Worm (Caenorhabditis elegans) whole organism, young adult: ENCODE data around the gene hmg-4.

ENCODE experiments used
- B0019.2 ChIP-seq: fragments of 200-800 bp; sonication (Bioruptor generic); conservative IDR thresholded peaks from 2 replicates; pipeline ENCODE4 v1.3.6; 2022; ENCODE audit warnings: missing genetic modification reagents, missing genetic modification characterization, missing compliant biosample characterization
- D2030.7 ChIP-seq: fragments of 200-800 bp; sonication (Bioruptor generic); IDR thresholded peaks from 2 replicates; pipeline ENCODE4 v1.3.6; 2022; ENCODE audit warnings: missing genetic modification reagents, missing genetic modification characterization, missing compliant biosample characterization
- F10E7.11 ChIP-seq: sonication (generic microtip); optimal IDR thresholded peaks from 2 replicates; lab custom pipeline; 2017; ENCODE audit warnings: mild to moderate bottlenecking, missing genetic modification characterization, moderate library complexity, missing compliant biosample characterization
- F22D6.2 ChIP-seq: sonication (generic microtip); optimal IDR thresholded peaks from 2 replicates; lab custom pipeline; 2016; ENCODE audit warnings: mild to moderate bottlenecking, missing genetic modification characterization, missing compliant biosample characterization
- F23B12.7 ChIP-seq: sonication (generic microtip); optimal IDR thresholded peaks from 2 replicates; lab custom pipeline; 2017; ENCODE audit warnings: missing genetic modification characterization, mild to moderate bottlenecking, missing compliant biosample characterization, antibody characterized with exemption, moderate library complexity; ENCODE audit not compliant: insufficient read depth
- F33H1.4 ChIP-seq: fragments of 200-800 bp; sonication (Bioruptor generic); IDR thresholded peaks from 2 replicates; pipeline ENCODE4 v1.3.6; 2022; ENCODE audit warnings: missing genetic modification reagents, missing genetic modification characterization, missing compliant biosample characterization
- F57A8.1 ChIP-seq: fragments of 200-800 bp; sonication (Bioruptor generic); optimal IDR thresholded peaks from 2 replicates; lab custom pipeline; 2018; ENCODE audit warnings: mild to moderate bottlenecking, missing genetic modification characterization, moderate library complexity, missing compliant biosample characterization
- T26A5.8 ChIP-seq: sonication (generic microtip); optimal IDR thresholded peaks from 2 replicates; lab custom pipeline; 2016; ENCODE audit warnings: missing genetic modification characterization, missing compliant biosample characterization
- Y53F4B.3 ChIP-seq: fragments of 200-800 bp; sonication (Bioruptor generic); IDR thresholded peaks from 2 replicates; pipeline ENCODE4 v1.3.6; 2022; ENCODE audit warnings: missing genetic modification reagents, missing genetic modification characterization, missing compliant biosample characterization
- Y56A3A.18 ChIP-seq: fragments of 200-800 bp; sonication (Bioruptor generic); IDR thresholded peaks from 2 replicates; pipeline ENCODE4 v1.3.6; 2022; ENCODE audit warnings: missing genetic modification reagents, missing genetic modification characterization, missing compliant biosample characterization
- Y67H2A.10 ChIP-seq: fragments of 200-800 bp; sonication (Bioruptor generic); conservative IDR thresholded peaks from 2 replicates; pipeline ENCODE4 v1.3.6; 2022; ENCODE audit warnings: missing genetic modification reagents, missing genetic modification characterization, missing compliant biosample characterization
- aptf-3 ChIP-seq: fragments of 200-800 bp; sonication (Bioruptor generic); IDR thresholded peaks from 2 replicates; pipeline ENCODE4 v1.3.6; 2022; ENCODE audit warnings: missing genetic modification characterization, missing compliant biosample characterization
- atf-7 ChIP-seq: sonication (generic microtip); optimal IDR thresholded peaks from 2 replicates; lab custom pipeline; 2017; ENCODE audit warnings: mild to moderate bottlenecking, missing genetic modification characterization, missing compliant biosample characterization
- attf-6 ChIP-seq: fragments of 200-800 bp; sonication (Bioruptor generic); IDR thresholded peaks from 2 replicates; pipeline ENCODE4 v1.3.6; 2022; ENCODE audit warnings: missing genetic modification reagents, missing genetic modification characterization, missing compliant biosample characterization
- bed-1 ChIP-seq: fragments of 200-800 bp; sonication (Bioruptor generic); IDR thresholded peaks from 2 replicates; pipeline ENCODE4 v1.3.6; 2022; ENCODE audit warnings: missing genetic modification reagents, missing genetic modification characterization, missing compliant biosample characterization
- bed-2 ChIP-seq: fragments of 200-800 bp; sonication (Bioruptor generic); IDR thresholded peaks from 2 replicates; pipeline ENCODE4 v1.3.6; 2022; ENCODE audit warnings: missing genetic modification reagents, missing genetic modification characterization, missing compliant biosample characterization
- ceh-40 ChIP-seq: fragments of 200-800 bp; sonication (Bioruptor generic); IDR thresholded peaks from 2 replicates; pipeline ENCODE4 v1.3.6; 2022; ENCODE audit warnings: missing genetic modification characterization, missing compliant biosample characterization
- ceh-58 ChIP-seq: fragments of 200-800 bp; sonication (Bioruptor generic); IDR thresholded peaks from 2 replicates; pipeline ENCODE4 v1.3.6; 2022; ENCODE audit warnings: missing genetic modification characterization, missing compliant biosample characterization
- dpl-1 ChIP-seq: fragments of 150-350 bp; optimal IDR thresholded peaks from 2 replicates; lab custom pipeline; 2014; ENCODE audit warnings: missing biosample characterization, missing genetic modification reagents, missing genetic modification characterization
- efl-1 ChIP-seq: fragments of 150-350 bp; optimal IDR thresholded peaks from 2 replicates; lab custom pipeline; 2014; ENCODE audit warnings: missing biosample characterization, missing genetic modification reagents, missing genetic modification characterization
- egrh-3 ChIP-seq: fragments of 200-800 bp; sonication (Bioruptor generic); IDR thresholded peaks from 2 replicates; pipeline ENCODE4 v1.3.6; 2022; ENCODE audit warnings: missing genetic modification reagents, missing genetic modification characterization, missing compliant biosample characterization
- ekl-4 ChIP-seq: fragments of 200-800 bp; sonication (Bioruptor generic); IDR thresholded peaks from 2 replicates; pipeline ENCODE4 v1.3.6; 2022; ENCODE audit warnings: missing genetic modification reagents, missing genetic modification characterization, missing compliant biosample characterization
- fkh-3 ChIP-seq: sonication (generic microtip); optimal IDR thresholded peaks from 2 replicates; lab custom pipeline; 2016; ENCODE audit warnings: mild to moderate bottlenecking, missing genetic modification characterization, missing compliant biosample characterization
- gei-17 ChIP-seq: fragments of 200-800 bp; sonication (Bioruptor generic); optimal IDR thresholded peaks from 2 replicates; lab custom pipeline; 2018; ENCODE audit warnings: mild to moderate bottlenecking, missing genetic modification characterization, missing compliant biosample characterization
- him-1 ChIP-seq: sonication (generic microtip); optimal IDR thresholded peaks from 2 replicates; lab custom pipeline; 2016; ENCODE audit warnings: missing genotype, missing genetic modification reagents, missing genetic modification characterization, missing compliant biosample characterization
- hmg-1.2 ChIP-seq: fragments of 200-800 bp; sonication (Bioruptor generic); IDR thresholded peaks from 2 replicates; pipeline ENCODE4 v1.3.6; 2022; ENCODE audit warnings: missing genetic modification reagents, missing genetic modification characterization, missing compliant biosample characterization
- lag-1 ChIP-seq: fragments of 200-800 bp; sonication (Bioruptor generic); IDR thresholded peaks from 2 replicates; pipeline ENCODE4 v1.3.6; 2022; ENCODE audit warnings: missing genetic modification reagents, missing genetic modification characterization, missing compliant biosample characterization
- let-607 ChIP-seq, 2 experiments: fragments of 200-800 bp in 1 of 2; sonication (Bioruptor generic) in 1 of 2; sonication (generic microtip) in 1 of 2; optimal IDR thresholded peaks; 2 replicates each; lab custom pipeline; 2016 to 2018; ENCODE audit warnings: mild to moderate bottlenecking in 2 of 2, missing compliant biosample characterization in 2 of 2, missing genetic modification characterization in 2 of 2, moderate library complexity in 2 of 2, missing genotype in 1 of 2
- lin-35 ChIP-seq, 3 experiments: fragments of 150-350 bp in 2 of 3; sonication (generic microtip) in 1 of 3; optimal IDR thresholded peaks; 2 replicates each; lab custom pipeline; 2014 to 2018; ENCODE audit warnings: missing biosample characterization in 3 of 3, missing genetic modification characterization in 3 of 3, missing genetic modification reagents in 3 of 3
- lir-1 ChIP-seq: fragments of 200-800 bp; sonication (Bioruptor generic); conservative IDR thresholded peaks from 2 replicates; pipeline ENCODE4 v1.3.6; 2022; ENCODE audit warnings: missing genetic modification reagents, missing genetic modification characterization, missing compliant biosample characterization
- lsl-1 ChIP-seq: fragments of 200-800 bp; sonication (Bioruptor generic); optimal IDR thresholded peaks from 2 replicates; lab custom pipeline; 2018; ENCODE audit warnings: mild to moderate bottlenecking, missing genetic modification characterization, moderate library complexity, missing compliant biosample characterization
- madf-10 ChIP-seq: sonication (generic microtip); optimal IDR thresholded peaks from 2 replicates; lab custom pipeline; 2016; ENCODE audit warnings: mild to moderate bottlenecking, missing genetic modification characterization, missing compliant biosample characterization
- madf-8 ChIP-seq: fragments of 200-800 bp; sonication (Bioruptor generic); conservative IDR thresholded peaks from 2 replicates; pipeline ENCODE4 v1.3.6; 2022; ENCODE audit warnings: missing genetic modification reagents, missing genetic modification characterization, missing compliant biosample characterization
- mxl-1 ChIP-seq: sonication (generic microtip); optimal IDR thresholded peaks from 2 replicates; lab custom pipeline; 2016; ENCODE audit warnings: missing genetic modification characterization, missing compliant biosample characterization
- nfya-1 ChIP-seq: sonication (generic microtip); optimal IDR thresholded peaks from 2 replicates; lab custom pipeline; 2017; ENCODE audit warnings: antibody characterized with exemption, missing compliant biosample characterization, missing genetic modification characterization, borderline replicate concordance; ENCODE audit not compliant: insufficient read depth
- pbrm-1 ChIP-seq: fragments of 200-800 bp; sonication (Bioruptor generic); IDR thresholded peaks from 2 replicates; pipeline ENCODE4 v1.3.6; 2022; ENCODE audit warnings: missing genetic modification reagents, missing genetic modification characterization, missing compliant biosample characterization
- rec-8 ChIP-seq, 2 experiments: sonication (generic microtip); optimal IDR thresholded peaks; 2 replicates each; lab custom pipeline; 2016; ENCODE audit warnings: mild to moderate bottlenecking in 2 of 2, missing genetic modification characterization in 2 of 2, missing genetic modification reagents in 2 of 2, missing genotype in 2 of 2, missing biosample characterization in 1 of 2, missing compliant biosample characterization in 1 of 2, moderate library complexity in 1 of 2
- tbx-9 ChIP-seq: sonication (generic microtip); optimal IDR thresholded peaks from 2 replicates; lab custom pipeline; 2016; ENCODE audit warnings: borderline replicate concordance, missing genetic modification characterization, inconsistent platforms, missing compliant biosample characterization
- tlf-1 ChIP-seq: fragments of 200-800 bp; sonication (Bioruptor generic); optimal IDR thresholded peaks from 2 replicates; lab custom pipeline; 2018; ENCODE audit warnings: mild to moderate bottlenecking, missing genetic modification characterization, missing compliant biosample characterization
- xnd-1 ChIP-seq: sonication (generic microtip); optimal IDR thresholded peaks from 2 replicates; lab custom pipeline; 2016; ENCODE audit warnings: missing genotype, missing genetic modification reagents, missing genetic modification characterization, missing compliant biosample characterization
- ztf-18 ChIP-seq: sonication (generic microtip); optimal IDR thresholded peaks from 2 replicates; lab custom pipeline; 2016; ENCODE audit warnings: missing genotype, mild to moderate bottlenecking, missing genetic modification characterization, missing compliant biosample characterization
- ztf-28 ChIP-seq: fragments of 200-800 bp; sonication (Bioruptor generic); IDR thresholded peaks from 2 replicates; pipeline ENCODE4 v1.3.6; 2022; ENCODE audit warnings: missing genetic modification reagents, missing genetic modification characterization, missing compliant biosample characterization
- ztf-6 ChIP-seq: fragments of 200-800 bp; sonication (Bioruptor generic); IDR thresholded peaks from 2 replicates; pipeline ENCODE4 v1.3.6; 2022; ENCODE audit warnings: missing genetic modification reagents, missing genetic modification characterization, missing compliant biosample characterization

hmg-4 gene

ce11 chrIII:7399004-7399403, 17.6 kb upstream of the hmg-4 start:
- no peak for TF ChIP-seq nfya-1 (tag; lab: Kevin White, UChicago)

ce11 chrIII:7397196-7397595, 15.8 kb upstream of the hmg-4 start:
- TF ChIP-seq hmg-1.2 (GFP tag; lab: Robert Waterston, UW), result peak; percentile 29; the same call in 1 of the 2 replicates
- no peak for TF ChIP-seq madf-8

ce11 chrIII:7395354-7395753, 14.0 kb upstream of the hmg-4 start, which contains the start of gene lgc-50:
Gene lgc-50 (minus strand): TSS chrIII:7395454.
- TF ChIP-seq ztf-28 (GFP tag; lab: Robert Waterston, UW), result no peak
- TF ChIP-seq bed-1, result no peak
- TF ChIP-seq efl-1 (GFP tag; lab: Kevin White, UChicago), result no peak
- TF ChIP-seq F57A8.1, result no peak
- TF ChIP-seq aptf-3 (GFP tag; lab: Robert Waterston, UW), result no peak
- TF ChIP-seq Y67H2A.10, result no peak

ce11 chrIII:7387359-7387758, 6.0 kb upstream of the hmg-4 start:
- peak in 1 of 2 experiments; percentile 21 for TF ChIP-seq rec-8 (tag; optimal IDR thresholded peaks at IDR 0.05; lab: Kevin White, UChicago)
- no peak for TF ChIP-seq lsl-1 (GFP tag; lab: Kevin White, UChicago)
- TF ChIP-seq xnd-1 (tag; lab: Kevin White, UChicago), result no peak
- no peak for TF ChIP-seq tbx-9 (tag; lab: Kevin White, UChicago)
- TF ChIP-seq F33H1.4 (GFP tag; lab: Robert Waterston, UW), result 0 out of 2 replicates have a peak, but pooled peaks have one; percentile 10
- peak; percentile 33; the same call in 1 of the 2 replicates for TF ChIP-seq ekl-4
- TF ChIP-seq D2030.7 (GFP tag; lab: Robert Waterston, UW), result no peak
- TF ChIP-seq ztf-6 (GFP tag; lab: Robert Waterston, UW), result no peak
- TF ChIP-seq T26A5.8 (tag; lab: Kevin White, UChicago), result no peak
- TF ChIP-seq atf-7, result peak; percentile 39
- TF ChIP-seq madf-8, result no peak
- TF ChIP-seq attf-6 (GFP tag; lab: Robert Waterston, UW), result no peak
- no peak for TF ChIP-seq B0019.2 (GFP tag; lab: Robert Waterston, UW)
- TF ChIP-seq mxl-1 (tag; lab: Kevin White, UChicago), result no peak
- peak; percentile 53 for TF ChIP-seq madf-10
- peak in 1 of 3 experiments; percentile 51 for TF ChIP-seq lin-35 (GFP tag; optimal IDR thresholded peaks at IDR 0.05; lab: Kevin White, UChicago)
- TF ChIP-seq pbrm-1 (GFP tag; lab: Robert Waterston, UW), result no peak
- no peak for TF ChIP-seq ztf-28 (GFP tag; lab: Robert Waterston, UW)
- peak; percentile 8; the same call in 1 of the 2 replicates for TF ChIP-seq egrh-3 (GFP tag; lab: Robert Waterston, UW)
- TF ChIP-seq gei-17 (GFP tag; lab: Kevin White, UChicago), result peak; percentile 16
- peak; percentile 44 for TF ChIP-seq F22D6.2 (tag; lab: Kevin White, UChicago)
- TF ChIP-seq bed-2, result no peak
- TF ChIP-seq F23B12.7, result peak; percentile 8
- TF ChIP-seq Y56A3A.18 (GFP tag; lab: Robert Waterston, UW), result peak; percentile 68; the same call in 1 of the 2 replicates
- no peak for TF ChIP-seq dpl-1 (GFP tag; lab: Kevin White, UChicago)
- no peak for TF ChIP-seq him-1 (tag; lab: Kevin White, UChicago)
- no peak for TF ChIP-seq lir-1 (GFP tag; lab: Robert Waterston, UW)
- TF ChIP-seq ceh-40 (GFP tag; lab: Robert Waterston, UW), result no peak
- TF ChIP-seq F10E7.11 (tag; lab: Kevin White, UChicago), result no peak
- TF ChIP-seq ztf-18 (tag; lab: Kevin White, UChicago), result peak; percentile 50
- no peak for TF ChIP-seq ceh-58 (GFP tag; lab: Robert Waterston, UW)
- no peak for TF ChIP-seq tlf-1 (GFP tag; lab: Kevin White, UChicago)
- peak in 1 of 2 experiments; percentile 3 for TF ChIP-seq let-607 (tag; optimal IDR thresholded peaks at IDR 0.05; lab: Kevin White, UChicago)
- no peak for TF ChIP-seq Y53F4B.3 (GFP tag; lab: Robert Waterston, UW)
- peak; percentile 18 for TF ChIP-seq fkh-3 (tag; lab: Kevin White, UChicago)
- TF ChIP-seq lag-1 (GFP tag; lab: Robert Waterston, UW), result no peak
